Worm (Caenorhabditis elegans) whole organism, L3 larva: ENCODE measurements around the gene C28H8.7.

Experiments used
- ama-1 ChIP-seq: fragments of 150-350 bp; optimal IDR thresholded peaks from 2 replicates; lab custom pipeline; 2018
- daf-12 ChIP-seq: fragments of 150-350 bp; optimal IDR thresholded peaks from 2 replicates; lab custom pipeline; 2014; ENCODE audit warnings: missing biosample characterization, missing genetic modification reagents, missing genetic modification characterization
- egl-5 ChIP-seq: fragments of 150-350 bp; optimal IDR thresholded peaks from 2 replicates; lab custom pipeline; 2017; ENCODE audit warnings: missing biosample characterization, missing genetic modification reagents, missing genetic modification characterization, inconsistent platforms
- elt-1 ChIP-seq: fragments of 150-350 bp; optimal IDR thresholded peaks from 2 replicates; lab custom pipeline; 2014; ENCODE audit warnings: missing biosample characterization, missing genetic modification characterization
- eor-1 ChIP-seq, 2 experiments: fragments of 150-350 bp; optimal IDR thresholded peaks; 2 replicates each; lab custom pipeline; 2014 to 2018; ENCODE audit warnings: missing biosample characterization in 2 of 2, missing genetic modification characterization in 2 of 2
- mml-1 ChIP-seq: fragments of 150-350 bp; sonication (generic microtip); optimal IDR thresholded peaks from 3 replicates; lab custom pipeline; 2014; ENCODE audit warnings: missing biosample characterization, missing genetic modification characterization
- nfya-1 ChIP-seq: sonication (generic microtip); optimal IDR thresholded peaks from 2 replicates; lab custom pipeline; 2017; ENCODE audit warnings: missing genetic modification characterization, mild to moderate bottlenecking, missing compliant biosample characterization, antibody characterized with exemption, moderate library complexity; ENCODE audit not compliant: insufficient read depth
- snpc-4 ChIP-seq: fragments of 150-350 bp; optimal IDR thresholded peaks from 2 replicates; lab custom pipeline; 2014; ENCODE audit warnings: missing biosample characterization, missing genetic modification characterization
- zag-1 ChIP-seq: fragments of 150-350 bp; optimal IDR thresholded peaks from 2 replicates; lab custom pipeline; 2014; ENCODE audit warnings: missing biosample characterization, missing genetic modification characterization

DNA sequence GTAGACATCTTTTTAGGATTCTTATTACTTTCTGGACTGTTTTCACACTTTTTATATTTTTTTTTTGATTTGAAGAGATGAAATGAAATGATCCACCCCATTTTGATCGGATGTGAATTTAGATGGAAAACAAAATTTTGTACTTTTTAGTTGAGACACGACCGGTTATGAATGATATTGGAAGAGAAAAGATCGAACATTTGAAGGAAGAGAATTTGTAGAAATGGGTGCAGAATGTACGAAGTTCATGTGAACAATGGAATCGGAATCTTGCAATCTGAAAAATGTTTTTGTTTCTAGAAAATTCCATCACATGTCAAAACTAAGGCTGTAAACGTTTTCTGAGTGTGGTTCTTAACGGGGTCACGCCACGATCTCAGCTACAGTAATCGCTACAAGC lies 4.0 kb downstream of the C28H8.7 start, which contains the start of gene F01F1.14:
- TF ChIP-seq zag-1 (tag; lab: Kevin White, UChicago) (no peak), eor-1 (tag; optimal IDR thresholded peaks at IDR 0.05; lab: Kevin White, UChicago) (no peak), elt-1 (tag; lab: Kevin White, UChicago) (no peak), snpc-4 (tag; lab: Kevin White, UChicago) (no peak), ama-1 (no peak), nfya-1 (no peak), daf-12 (no peak), mml-1 (tag; lab: Kevin White, UChicago) (no peak), egl-5 (tag; lab: Kevin White, UChicago) (no peak)
